Worm (Caenorhabditis elegans): ENCODE measurements around the gene ncx-7.

DNA sequence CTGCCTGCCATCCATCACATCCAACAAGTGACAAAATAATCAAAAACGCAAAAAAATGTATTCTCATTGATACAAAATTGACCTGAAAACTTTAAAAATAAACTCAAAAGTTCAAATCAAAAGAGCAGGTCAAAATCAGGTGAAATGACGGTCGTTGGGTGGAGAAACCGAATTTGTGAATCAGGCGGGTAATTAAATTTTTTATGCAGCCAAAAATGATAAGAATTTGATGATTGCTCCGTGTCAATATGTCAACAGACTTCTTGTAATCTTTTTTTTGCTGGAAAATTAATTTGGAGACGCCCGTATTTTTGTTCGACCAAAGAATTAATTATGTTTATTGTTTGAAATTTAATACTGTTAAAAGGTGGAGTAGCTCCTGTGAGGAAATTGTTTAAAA lies 6.2 kb downstream of the ncx-7 start, which contains the start of gene ncx-6:
- TF ChIP-seq ama-1 (optimal IDR thresholded peaks at IDR 0.05) = no peak
- TF ChIP-seq nhr-28 (tag; optimal IDR thresholded peaks at IDR 0.05) = no peak
- no peak for TF ChIP-seq mep-1 (tag; optimal IDR thresholded peaks at IDR 0.05)
- TF ChIP-seq skn-1 (tag; optimal IDR thresholded peaks at IDR 0.05) = no peak
- no peak for TF ChIP-seq lin-39 (tag; optimal IDR thresholded peaks at IDR 0.05)
- no peak for TF ChIP-seq C34B4.2 (tag; optimal IDR thresholded peaks at IDR 0.05)
- TF ChIP-seq sox-4 (tag; optimal IDR thresholded peaks at IDR 0.05) = no peak
- TF ChIP-seq ceh-63 (GFP tag; optimal IDR thresholded peaks at IDR 0.05) = no peak
- TF ChIP-seq isw-1 (GFP tag; IDR thresholded peaks at IDR 0.05) = no peak
